Fruit fly (Drosophila melanogaster) whole organism, embryonic: ENCODE measurements around the gene Secp43.

Experiments
- CG1024 ChIP-seq: fragments of 200-800 bp; sonication (Bioruptor generic); IDR thresholded peaks from 2 replicates; pipeline ENCODE4 v1.3.6; 2022; ENCODE audit warnings: missing biosample characterization, missing genetic modification characterization
- CG10979 ChIP-seq: fragments of 200-800 bp; sonication (Bioruptor generic); optimal IDR thresholded peaks from 2 replicates; lab custom pipeline; 2018; ENCODE audit warnings: missing biosample characterization, mild to moderate bottlenecking, missing genetic modification characterization, moderate library complexity
- CG11560 ChIP-seq: fragments of 200-800 bp; sonication (Bioruptor generic); IDR thresholded peaks from 3 replicates; pipeline ENCODE4 v1.3.6; 2022; ENCODE audit warnings: missing biosample characterization, missing genetic modification characterization
- CG13296 ChIP-seq: fragments of 200-800 bp; sonication (Bioruptor generic); optimal IDR thresholded peaks from 3 replicates; lab custom pipeline; 2018; ENCODE audit warnings: missing biosample characterization, mild to moderate bottlenecking, missing genetic modification characterization
- CG14667 ChIP-seq: fragments of 200-800 bp; sonication (Bioruptor generic); IDR thresholded peaks from 2 replicates; pipeline ENCODE4 v1.3.6; 2022; ENCODE audit warnings: missing biosample characterization, missing genetic modification characterization
- CG1529 ChIP-seq: fragments of 200-800 bp; sonication (Bioruptor generic); optimal IDR thresholded peaks from 3 replicates; lab custom pipeline; 2018; ENCODE audit warnings: missing biosample characterization, missing genetic modification characterization
- CG16863 ChIP-seq: fragments of 200-800 bp; sonication (Bioruptor generic); optimal IDR thresholded peaks from 3 replicates; lab custom pipeline; 2016; ENCODE audit warnings: missing biosample characterization, missing genetic modification characterization
- CG2129 ChIP-seq: fragments of 200-800 bp; sonication (Bioruptor generic); IDR thresholded peaks from 2 replicates; pipeline ENCODE4 v1.3.6; 2022; ENCODE audit warnings: missing biosample characterization, missing genetic modification characterization; ENCODE audit not compliant: partially characterized antibody
- CG3163 ChIP-seq: fragments of 200-800 bp; sonication (Bioruptor generic); optimal IDR thresholded peaks from 3 replicates; lab custom pipeline; 2016; ENCODE audit warnings: missing biosample characterization, missing genetic modification characterization
- CG3407 ChIP-seq: fragments of 200-800 bp; sonication (Bioruptor generic); optimal IDR thresholded peaks from 2 replicates; lab custom pipeline; 2018; ENCODE audit warnings: missing biosample characterization, mild to moderate bottlenecking, missing genetic modification characterization
- CG42726 ChIP-seq: fragments of 200-800 bp; sonication (Bioruptor generic); IDR thresholded peaks from 2 replicates; pipeline ENCODE4 v1.3.6; 2022; ENCODE audit warnings: missing biosample characterization, missing genetic modification characterization; ENCODE audit not compliant: partially characterized antibody
- CG4617 ChIP-seq: fragments of 200-800 bp; sonication (Bioruptor generic); optimal IDR thresholded peaks from 3 replicates; lab custom pipeline; 2016; ENCODE audit warnings: missing biosample characterization, missing genetic modification characterization, borderline replicate concordance
- CG4707 ChIP-seq: fragments of 200-800 bp; sonication (Bioruptor generic); optimal IDR thresholded peaks from 2 replicates; lab custom pipeline; 2018; ENCODE audit warnings: missing biosample characterization, mild to moderate bottlenecking, missing genetic modification characterization, moderate library complexity
- CG8924 ChIP-seq: fragments of 200-800 bp; optimal IDR thresholded peaks from 3 replicates; lab custom pipeline; 2019; ENCODE audit warnings: missing biosample characterization, mild to moderate bottlenecking, missing genetic modification characterization, moderate library complexity
- CTCF ChIP-seq: fragments of 200-800 bp; sonication (Bioruptor generic); optimal IDR thresholded peaks from 2 replicates; lab custom pipeline; 2017; ENCODE audit warnings: missing biosample characterization, mild to moderate bottlenecking, missing genetic modification characterization, moderate library complexity
- Dp ChIP-seq: fragments of 200-800 bp; sonication (Bioruptor generic); optimal IDR thresholded peaks from 2 replicates; lab custom pipeline; 2018; ENCODE audit warnings: missing biosample characterization, mild to moderate bottlenecking, missing genetic modification characterization, moderate library complexity
- E2f1 ChIP-seq: fragments of 200-800 bp; sonication (Bioruptor generic); IDR thresholded peaks from 2 replicates; pipeline ENCODE4 v1.3.6; 2022; ENCODE audit warnings: missing biosample characterization, missing genetic modification characterization
- Fer2 ChIP-seq: fragments of 200-800 bp; sonication (Bioruptor generic); optimal IDR thresholded peaks from 2 replicates; lab custom pipeline; 2018; ENCODE audit warnings: missing biosample characterization, mild to moderate bottlenecking, missing genetic modification characterization, moderate library complexity
- Gsc ChIP-seq: fragments of 200-800 bp; sonication (Bioruptor generic); IDR thresholded peaks from 2 replicates; pipeline ENCODE4 v1.3.6; 2022; ENCODE audit warnings: missing biosample characterization, missing genetic modification characterization
- Hr51 ChIP-seq, 2 experiments: fragments of 200-800 bp; sonication (Bioruptor generic); optimal IDR thresholded peaks; 2 replicates in 1 of 2; 3 replicates in 1 of 2; lab custom pipeline; 2016 to 2018; ENCODE audit warnings: missing biosample characterization in 2 of 2, missing genetic modification characterization in 2 of 2, mild to moderate bottlenecking in 1 of 2, moderate library complexity in 1 of 2
- Lhr ChIP-seq: fragments of 200-800 bp; sonication (Bioruptor generic); optimal IDR thresholded peaks from 3 replicates; lab custom pipeline; 2017; ENCODE audit warnings: mild to moderate bottlenecking, missing biosample characterization, missing genetic modification reagents, missing genetic modification characterization
- Lim3 ChIP-seq: fragments of 200-800 bp; sonication (Bioruptor generic); IDR thresholded peaks from 2 replicates; pipeline ENCODE4 v1.3.6; 2022; ENCODE audit warnings: missing biosample characterization, missing genetic modification characterization
- MESR4 ChIP-seq: fragments of 200-800 bp; sonication (Bioruptor generic); optimal IDR thresholded peaks from 2 replicates; lab custom pipeline; 2018; ENCODE audit warnings: missing biosample characterization, mild to moderate bottlenecking, missing genetic modification characterization, moderate library complexity
- Myb ChIP-seq: fragments of 200-800 bp; sonication (Bioruptor generic); optimal IDR thresholded peaks from 2 replicates; lab custom pipeline; 2016; ENCODE audit warnings: missing biosample characterization, missing genetic modification characterization
- Rx ChIP-seq: fragments of 200-800 bp; sonication (Bioruptor generic); IDR thresholded peaks from 2 replicates; pipeline ENCODE4 v1.3.6; 2022; ENCODE audit warnings: missing biosample characterization, missing genetic modification characterization
- Scr ChIP-seq: fragments of 200-800 bp; sonication (Bioruptor generic); IDR thresholded peaks from 2 replicates; pipeline ENCODE4 v1.3.6; 2022; ENCODE audit warnings: missing biosample characterization, missing genetic modification characterization; ENCODE audit not compliant: partially characterized antibody
- Sox100B ChIP-seq: fragments of 200-800 bp; sonication (Bioruptor generic); optimal IDR thresholded peaks from 3 replicates; lab custom pipeline; 2018; ENCODE audit warnings: missing biosample characterization, mild to moderate bottlenecking, missing genetic modification characterization
- ab ChIP-seq: fragments of 200-800 bp; sonication (Bioruptor generic); optimal IDR thresholded peaks from 2 replicates; lab custom pipeline; 2016; ENCODE audit warnings: missing biosample characterization, missing genetic modification characterization
- bigmax ChIP-seq: fragments of 200-800 bp; sonication (Bioruptor generic); optimal IDR thresholded peaks from 2 replicates; lab custom pipeline; 2018; ENCODE audit warnings: missing biosample characterization, mild to moderate bottlenecking, missing genetic modification characterization
- croc ChIP-seq: fragments of 200-800 bp; sonication (Bioruptor generic); conservative IDR thresholded peaks from 3 replicates; pipeline ENCODE4 v1.3.6; 2022; ENCODE audit warnings: missing biosample characterization, missing genetic modification characterization
- dpn ChIP-seq, 2 experiments: fragments of 200-800 bp; sonication (Bioruptor generic); optimal IDR thresholded peaks; 3 replicates each; lab custom pipeline; 2016; ENCODE audit warnings: missing biosample characterization in 2 of 2, missing genetic modification characterization in 2 of 2
- ems ChIP-seq: fragments of 200-800 bp; sonication (Bioruptor generic); optimal IDR thresholded peaks from 3 replicates; lab custom pipeline; 2016; ENCODE audit warnings: missing biosample characterization, missing genetic modification characterization
- exex ChIP-seq: fragments of 200-800 bp; sonication (Bioruptor generic); optimal IDR thresholded peaks from 4 replicates; lab custom pipeline; 2018; ENCODE audit warnings: missing biosample characterization, mild to moderate bottlenecking, missing genetic modification characterization, moderate library complexity
- gro ChIP-seq: fragments of 200-800 bp; sonication (Bioruptor generic); optimal IDR thresholded peaks from 2 replicates; lab custom pipeline; 2016; ENCODE audit warnings: missing biosample characterization, missing genetic modification characterization
- ham ChIP-seq: fragments of 200-800 bp; sonication (Bioruptor generic); IDR thresholded peaks from 2 replicates; pipeline ENCODE4 v1.3.6; 2022; ENCODE audit warnings: missing biosample characterization, missing genetic modification characterization
- hb ChIP-seq: fragments of 200-800 bp; sonication (Bioruptor generic); IDR thresholded peaks from 3 replicates; pipeline ENCODE4 v1.3.6; 2022; ENCODE audit warnings: missing biosample characterization, missing genetic modification characterization; ENCODE audit not compliant: partially characterized antibody
- lab ChIP-seq: fragments of 200-800 bp; sonication (Bioruptor generic); optimal IDR thresholded peaks from 3 replicates; lab custom pipeline; 2017; ENCODE audit warnings: missing biosample characterization, missing genetic modification characterization, mild to moderate bottlenecking, moderate library complexity, missing genetic modification reagents
- maf-S ChIP-seq: fragments of 200-800 bp; sonication (Bioruptor generic); optimal IDR thresholded peaks from 2 replicates; lab custom pipeline; 2016; ENCODE audit warnings: missing biosample characterization, missing genetic modification characterization
- mld ChIP-seq: fragments of 200-800 bp; sonication (Bioruptor generic); IDR thresholded peaks from 3 replicates; pipeline ENCODE4 v1.3.6; 2022; ENCODE audit warnings: missing biosample characterization, missing genetic modification characterization; ENCODE audit not compliant: partially characterized antibody
- nerfin-2 ChIP-seq: fragments of 200-800 bp; sonication (Bioruptor generic); IDR thresholded peaks from 2 replicates; pipeline ENCODE4 v1.3.6; 2022; ENCODE audit warnings: missing biosample characterization, missing genetic modification characterization; ENCODE audit not compliant: partially characterized antibody
- ssp ChIP-seq: fragments of 200-800 bp; sonication (Bioruptor generic); IDR thresholded peaks from 2 replicates; pipeline ENCODE4 v1.3.6; 2022; ENCODE audit warnings: missing biosample characterization, missing genetic modification characterization
- stwl ChIP-seq: fragments of 200-800 bp; sonication (Bioruptor generic); optimal IDR thresholded peaks from 3 replicates; lab custom pipeline; 2018; ENCODE audit warnings: missing biosample characterization, mild to moderate bottlenecking, missing genetic modification characterization, moderate library complexity
- sug ChIP-seq: fragments of 200-800 bp; optimal IDR thresholded peaks from 2 replicates; lab custom pipeline; 2019; ENCODE audit warnings: missing biosample characterization, mild to moderate bottlenecking, missing genetic modification characterization, moderate library complexity
- tap ChIP-seq: fragments of 200-800 bp; optimal IDR thresholded peaks from 3 replicates; lab custom pipeline; 2019; ENCODE audit warnings: missing biosample characterization, mild to moderate bottlenecking, missing genetic modification characterization, moderate library complexity
- tin ChIP-seq: fragments of 200-800 bp; sonication (Bioruptor generic); optimal IDR thresholded peaks from 3 replicates; lab custom pipeline; 2016; ENCODE audit warnings: missing biosample characterization, missing genetic modification characterization
- tna ChIP-seq: fragments of 200-800 bp; sonication (Bioruptor generic); IDR thresholded peaks from 2 replicates; pipeline ENCODE4 v1.3.6; 2022; ENCODE audit warnings: missing biosample characterization, missing genetic modification characterization; ENCODE audit not compliant: partially characterized antibody
- toy ChIP-seq: fragments of 200-800 bp; sonication (Bioruptor generic); IDR thresholded peaks from 2 replicates; pipeline ENCODE4 v1.3.6; 2022; ENCODE audit warnings: missing biosample characterization, missing genetic modification characterization
- twi ChIP-seq: fragments of 200-800 bp; optimal IDR thresholded peaks from 2 replicates; lab custom pipeline; 2019; ENCODE audit warnings: missing biosample characterization, mild to moderate bottlenecking, missing genetic modification characterization, moderate library complexity
- vfl ChIP-seq: fragments of 200-800 bp; sonication (Bioruptor generic); optimal IDR thresholded peaks from 2 replicates; lab custom pipeline; 2016; ENCODE audit warnings: missing biosample characterization, missing genetic modification characterization
- zfh1 ChIP-seq: fragments of 200-800 bp; sonication (Bioruptor generic); IDR thresholded peaks from 3 replicates; pipeline ENCODE4 v1.3.6; 2022; ENCODE audit warnings: missing biosample characterization, missing genetic modification characterization

The Secp43 gene

DNA sequence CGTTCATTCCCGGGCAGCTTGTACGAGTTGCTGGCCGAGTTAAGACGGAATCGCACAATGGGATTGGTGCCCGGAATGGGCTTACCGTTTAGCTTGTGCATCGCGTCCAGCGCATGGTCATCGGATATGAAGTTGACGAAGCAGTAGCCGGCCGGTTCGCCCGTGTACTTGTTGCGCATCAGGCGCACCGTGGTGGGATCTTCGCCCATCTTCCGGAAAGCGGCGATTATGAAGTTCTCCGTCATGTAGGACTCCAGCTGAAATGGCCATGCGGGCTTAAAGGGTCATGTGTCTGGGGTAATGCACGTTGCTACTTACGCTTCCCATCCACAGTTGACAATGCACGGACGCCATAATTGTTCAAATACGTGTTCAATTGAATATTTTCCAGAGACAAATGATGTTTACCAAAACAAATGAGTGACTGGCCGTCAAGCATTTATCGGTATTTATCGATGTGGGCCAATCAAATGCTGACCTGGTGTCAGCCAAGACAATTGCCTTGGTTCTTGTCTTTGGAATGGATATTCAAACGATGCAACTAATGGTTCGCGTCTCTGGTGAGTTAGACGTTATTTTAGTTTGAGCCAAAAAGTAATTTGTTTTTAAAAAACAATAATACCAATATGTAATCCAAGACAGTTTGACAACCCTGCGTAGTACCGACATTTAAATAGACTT lies at the start of gene Secp43, which contains the start of gene ND-B8:
Gene Secp43, minus strand, starts transcription at position 445 of the 681 bp plus-strand sequence.
Gene ND-B8, plus strand, starts transcription at position 618 of the 681 bp plus-strand sequence.
- TF ChIP-seq vfl (GFP tag; lab: Kevin White, UChicago) (no peak), mld (peak; percentile 73; the same call in 2 of the 3 replicates), Dp (GFP tag; lab: Kevin White, UChicago) (peak; percentile 61), CG1529 (GFP tag; lab: Kevin White, UChicago) (no peak), CG3407 (GFP tag; lab: Kevin White, UChicago) (no peak), bigmax (GFP tag; lab: Kevin White, UChicago) (no peak), CG4617 (GFP tag; lab: Kevin White, UChicago) (peak; percentile 64), Fer2 (tag; lab: Kevin White, UChicago) (no peak), sug (peak; percentile 61), Rx (no peak), croc (GFP tag; lab: Robert Waterston, UW) (no peak), gro (GFP tag; lab: Kevin White, UChicago) (peak; percentile 45), CG3163 (no peak), E2f1 (no peak), CG1024 (no peak), Myb (GFP tag; lab: Kevin White, UChicago) (peak; percentile 99), ab (GFP tag; lab: Kevin White, UChicago) (no peak), zfh1 (GFP tag; lab: Robert Waterston, UW) (no peak), Scr (GFP tag; lab: Robert Waterston, UW) (peak; percentile 74), CG4707 (GFP tag; lab: Kevin White, UChicago) (no peak), ems (no peak), exex (tag; lab: Kevin White, UChicago) (peak; percentile 16), ham (GFP tag; lab: Robert Waterston, UW) (no peak), maf-S (no peak), CG16863 (GFP tag; lab: Kevin White, UChicago) (no peak), CG42726 (GFP tag; lab: Robert Waterston, UW) (peak; percentile 83), ssp (GFP tag; lab: Robert Waterston, UW) (no peak), lab (GFP tag; lab: Kevin White, UChicago) (no peak), Sox100B (GFP tag; lab: Kevin White, UChicago) (no peak), CG8924 (no peak), CG14667 (no peak), twi (tag; lab: Kevin White, UChicago) (no peak), MESR4 (GFP tag; lab: Kevin White, UChicago) (peak; percentile 67), Hr51 (GFP tag; optimal IDR thresholded peaks at IDR 0.05; lab: Kevin White, UChicago) (no peak), Lhr (GFP tag; lab: Kevin White, UChicago) (peak; percentile 70), toy (GFP tag; lab: Robert Waterston, UW) (no peak), CG11560 (tag; lab: Robert Waterston, UW) (peak; percentile 90), Lim3 (no peak), hb (GFP tag; lab: Robert Waterston, UW) (peak; percentile 81), CG13296 (GFP tag; lab: Kevin White, UChicago) (no peak), tna (GFP tag; lab: Robert Waterston, UW) (peak; percentile 74; the same call in 1 of the 2 replicates), CTCF (GFP tag; lab: Kevin White, UChicago) (peak; percentile 72), CG2129 (GFP tag; lab: Robert Waterston, UW) (0 out of 2 replicates have a peak, but pooled peaks have one; percentile 29), tap (no peak), dpn (GFP tag; optimal IDR thresholded peaks at IDR 0.05; lab: Kevin White, UChicago) (no peak), stwl (peak; percentile 62), Gsc (GFP tag; lab: Robert Waterston, UW) (no peak), tin (GFP tag; lab: Kevin White, UChicago) (no peak), CG10979 (no peak), nerfin-2 (GFP tag; lab: Robert Waterston, UW) (peak; percentile 82)
